Fruit fly (Drosophila melanogaster) whole organism, embryonic: Measurements from ENCODE around the gene mRpL49.
A peak's percentile ranks its signal among the peaks of the same experiment; 100 is the strongest.

Experiments
- Awh ChIP-seq: fragments of 200-800 bp; sonication (Bioruptor generic); IDR thresholded peaks from 2 replicates; pipeline ENCODE4, ENCODE4 v1.3.6; 2022; ENCODE audit warnings: missing biosample characterization, missing genetic modification characterization
- BtbVII ChIP-seq: fragments of 200-800 bp; sonication (Bioruptor generic); optimal IDR thresholded peaks from 3 replicates; lab custom pipeline; 2017; ENCODE audit warnings: missing biosample characterization, mild to moderate bottlenecking, missing genetic modification characterization
- CG11456 ChIP-seq: fragments of 200-800 bp; sonication (Bioruptor generic); IDR thresholded peaks from 3 replicates; pipeline ENCODE4 v1.3.6; 2022; ENCODE audit warnings: missing biosample characterization, missing genetic modification characterization
- CG13894 ChIP-seq: fragments of 200-800 bp; sonication (Bioruptor generic); optimal IDR thresholded peaks from 3 replicates; lab custom pipeline; 2018; ENCODE audit warnings: missing biosample characterization, mild to moderate bottlenecking, missing genetic modification characterization, moderate library complexity
- CG14710 ChIP-seq: fragments of 200-800 bp; sonication (Bioruptor generic); optimal IDR thresholded peaks from 3 replicates; lab custom pipeline; 2019; ENCODE audit warnings: missing biosample characterization, mild to moderate bottlenecking, missing genetic modification characterization, moderate library complexity
- CG15601 ChIP-seq: fragments of 200-800 bp; sonication (Bioruptor generic); optimal IDR thresholded peaks from 3 replicates; lab custom pipeline; 2019; ENCODE audit warnings: missing biosample characterization, mild to moderate bottlenecking, missing genetic modification characterization, moderate library complexity
- CG1603 ChIP-seq: fragments of 200-800 bp; sonication (Bioruptor generic); optimal IDR thresholded peaks from 2 replicates; lab custom pipeline; 2019; ENCODE audit warnings: missing biosample characterization, mild to moderate bottlenecking, missing genetic modification characterization, moderate library complexity
- CG17829 ChIP-seq: fragments of 200-800 bp; optimal IDR thresholded peaks from 2 replicates; lab custom pipeline; 2019; ENCODE audit warnings: missing biosample characterization, mild to moderate bottlenecking, missing genetic modification characterization, moderate library complexity
- CG1792 ChIP-seq: fragments of 200-800 bp; sonication (Bioruptor generic); optimal IDR thresholded peaks from 2 replicates; lab custom pipeline; 2016; ENCODE audit warnings: missing biosample characterization, missing genetic modification characterization
- CG2712 ChIP-seq: fragments of 200-800 bp; optimal IDR thresholded peaks from 3 replicates; lab custom pipeline; 2019; ENCODE audit warnings: missing biosample characterization, mild to moderate bottlenecking, missing genetic modification characterization, moderate library complexity
- CG32772 ChIP-seq: fragments of 200-800 bp; sonication (Bioruptor generic); IDR thresholded peaks from 2 replicates; pipeline ENCODE4 v1.3.6; 2022; ENCODE audit warnings: missing biosample characterization, missing genetic modification characterization
- CG42726 ChIP-seq: fragments of 200-800 bp; sonication (Bioruptor generic); IDR thresholded peaks from 2 replicates; pipeline ENCODE4 v1.3.6; 2022; ENCODE audit warnings: missing biosample characterization, missing genetic modification characterization; ENCODE audit not compliant: partially characterized antibody
- CG4282 ChIP-seq: fragments of 200-800 bp; sonication (Bioruptor generic); optimal IDR thresholded peaks from 2 replicates; lab custom pipeline; 2016; ENCODE audit warnings: missing biosample characterization, missing genetic modification characterization
- CG4360 ChIP-seq: fragments of 200-800 bp; sonication (Bioruptor generic); IDR thresholded peaks from 2 replicates; pipeline ENCODE4 v1.3.6; 2022; ENCODE audit warnings: missing biosample characterization, missing genetic modification characterization
- CG6254 ChIP-seq: fragments of 200-800 bp; sonication (Bioruptor generic); optimal IDR thresholded peaks from 3 replicates; lab custom pipeline; 2017; ENCODE audit warnings: mild to moderate bottlenecking, missing biosample characterization, missing genetic modification reagents, missing genetic modification characterization
- CG6689 ChIP-seq: fragments of 200-800 bp; sonication (Bioruptor generic); IDR thresholded peaks from 2 replicates; pipeline ENCODE4 v1.3.6; 2022; ENCODE audit warnings: missing biosample characterization, missing genetic modification characterization
- CG8089 ChIP-seq: fragments of 200-800 bp; sonication (Bioruptor generic); optimal IDR thresholded peaks from 3 replicates; lab custom pipeline; 2016; ENCODE audit warnings: missing biosample characterization, missing genetic modification characterization
- CG8281 ChIP-seq: fragments of 200-800 bp; sonication (Bioruptor generic); optimal IDR thresholded peaks from 2 replicates; lab custom pipeline; 2018; ENCODE audit warnings: missing biosample characterization, mild to moderate bottlenecking, missing genetic modification characterization, moderate library complexity
- CG8388 ChIP-seq: fragments of 200-800 bp; sonication (Bioruptor generic); optimal IDR thresholded peaks from 2 replicates; lab custom pipeline; 2019; ENCODE audit warnings: missing biosample characterization, mild to moderate bottlenecking, missing genetic modification characterization, moderate library complexity
- D ChIP-seq, 2 experiments: fragments of 200-800 bp in 1 of 2; fragments of >200 bp in 1 of 2; sonication (Bioruptor generic) in 1 of 2; optimal IDR thresholded peaks; 2 replicates in 1 of 2; 3 replicates in 1 of 2; lab custom pipeline; 2017; ENCODE audit warnings: mild to moderate bottlenecking in 1 of 2, missing biosample characterization in 1 of 2, missing genetic modification characterization in 1 of 2, missing genetic modification reagents in 1 of 2
- Dfd ChIP-seq, 2 experiments: fragments of >200 bp; optimal IDR thresholded peaks; 2 replicates each; lab custom pipeline; 2017; ENCODE audit warnings: missing biosample characterization in 2 of 2, missing genetic modification characterization in 2 of 2
- Dll ChIP-seq: fragments of 200-800 bp; sonication (Bioruptor generic); IDR thresholded peaks from 4 replicates; pipeline ENCODE4 v1.3.6; 2022; ENCODE audit warnings: missing biosample characterization, missing genetic modification characterization; ENCODE audit not compliant: partially characterized antibody
- Doc2 ChIP-seq: fragments of 200-800 bp; sonication (Bioruptor generic); IDR thresholded peaks from 2 replicates; pipeline ENCODE4 v1.3.6; 2022; ENCODE audit warnings: missing biosample characterization, missing genetic modification characterization
- Drgx ChIP-seq: fragments of 200-800 bp; sonication (Bioruptor generic); IDR thresholded peaks from 2 replicates; pipeline ENCODE4 v1.3.6; 2022; ENCODE audit warnings: missing biosample characterization, missing genetic modification characterization
- E2f1 ChIP-seq: fragments of 200-800 bp; sonication (Bioruptor generic); IDR thresholded peaks from 2 replicates; pipeline ENCODE4 v1.3.6; 2022; ENCODE audit warnings: missing biosample characterization, missing genetic modification characterization
- Kr ChIP-seq: fragments of 200-800 bp; sonication (Bioruptor generic); optimal IDR thresholded peaks from 2 replicates; lab custom pipeline; 2017; ENCODE audit warnings: missing biosample characterization, mild to moderate bottlenecking, missing genetic modification characterization
- NC2α ChIP-seq: fragments of 200-800 bp; sonication (Bioruptor generic); optimal IDR thresholded peaks from 2 replicates; lab custom pipeline; 2016; ENCODE audit warnings: missing biosample characterization, missing genetic modification characterization
- Oaz ChIP-seq: fragments of 200-800 bp; sonication (Bioruptor generic); IDR thresholded peaks from 2 replicates; pipeline ENCODE4 v1.3.6; 2022; ENCODE audit warnings: missing biosample characterization, missing genetic modification characterization
- Opbp ChIP-seq: fragments of 200-800 bp; sonication (Bioruptor generic); IDR thresholded peaks from 3 replicates; pipeline ENCODE4 v1.3.6; 2022; ENCODE audit warnings: missing biosample characterization, missing genetic modification characterization; ENCODE audit not compliant: partially characterized antibody
- Side ChIP-seq: fragments of 200-800 bp; sonication (Bioruptor generic); optimal IDR thresholded peaks from 2 replicates; lab custom pipeline; 2016; ENCODE audit warnings: missing biosample characterization, missing genetic modification characterization
- Six4 ChIP-seq: fragments of 200-800 bp; sonication (Bioruptor generic); optimal IDR thresholded peaks from 2 replicates; lab custom pipeline; 2016; ENCODE audit warnings: missing biosample characterization, missing genetic modification characterization
- Sry-δ ChIP-seq: fragments of 200-800 bp; sonication (Bioruptor generic); optimal IDR thresholded peaks from 2 replicates; lab custom pipeline; 2016; ENCODE audit warnings: missing biosample characterization, missing genetic modification characterization
- Xrp1 ChIP-seq: fragments of 200-800 bp; sonication (Bioruptor generic); IDR thresholded peaks from 2 replicates; pipeline ENCODE4 v1.3.6; 2022; ENCODE audit warnings: missing biosample characterization, missing genetic modification characterization
- bcd ChIP-seq: fragments of 200-800 bp; sonication (Bioruptor generic); optimal IDR thresholded peaks from 2 replicates; lab custom pipeline; 2017; ENCODE audit warnings: missing biosample characterization, mild to moderate bottlenecking, missing genetic modification characterization
- chm ChIP-seq: fragments of 200-800 bp; sonication (Bioruptor generic); IDR thresholded peaks from 2 replicates; pipeline ENCODE4 v1.3.6; 2022; ENCODE audit warnings: missing biosample characterization, missing genetic modification characterization
- crp ChIP-seq, 2 experiments: fragments of 200-800 bp; sonication (Bioruptor generic); optimal IDR thresholded peaks; 2 replicates in 1 of 2; 3 replicates in 1 of 2; lab custom pipeline; 2017; ENCODE audit warnings: missing biosample characterization in 2 of 2, missing genetic modification characterization in 2 of 2, mild to moderate bottlenecking in 1 of 2, moderate library complexity in 1 of 2
- lbe ChIP-seq: fragments of 200-800 bp; sonication (Bioruptor generic); optimal IDR thresholded peaks from 2 replicates; lab custom pipeline; 2016; ENCODE audit warnings: missing biosample characterization, mild to moderate bottlenecking, missing genetic modification characterization
- lola ChIP-seq, 3 experiments: fragments of >200 bp in 2 of 3; fragments of 200-800 bp in 1 of 3; sonication (Bioruptor generic) in 1 of 3; optimal IDR thresholded peaks; 2 replicates each; lab custom pipeline; 2017 to 2019; ENCODE audit warnings: missing biosample characterization in 3 of 3, missing genetic modification characterization in 3 of 3, mild to moderate bottlenecking in 1 of 3, moderate library complexity in 1 of 3
- pzg ChIP-seq: fragments of 200-800 bp; sonication (Bioruptor generic); optimal IDR thresholded peaks from 3 replicates; lab custom pipeline; 2018; ENCODE audit warnings: missing biosample characterization, mild to moderate bottlenecking, missing genetic modification characterization, moderate library complexity
- repo ChIP-seq: fragments of 200-800 bp; sonication (Bioruptor generic); optimal IDR thresholded peaks from 2 replicates; lab custom pipeline; 2016; ENCODE audit warnings: missing biosample characterization, missing genetic modification characterization
- seq ChIP-seq: fragments of 200-800 bp; sonication (Bioruptor generic); IDR thresholded peaks from 2 replicates; pipeline ENCODE4 v1.3.6; 2022; ENCODE audit warnings: missing biosample characterization, missing genetic modification characterization
- sna ChIP-seq: fragments of 200-800 bp; sonication (Bioruptor generic); IDR thresholded peaks from 2 replicates; pipeline ENCODE4 v1.3.6; 2022; ENCODE audit warnings: missing biosample characterization, missing genetic modification characterization; ENCODE audit not compliant: partially characterized antibody
- stc ChIP-seq: fragments of 200-800 bp; sonication (Bioruptor generic); IDR thresholded peaks from 2 replicates; pipeline ENCODE4 v1.3.6; 2022; ENCODE audit warnings: missing biosample characterization, missing genetic modification characterization
- tap ChIP-seq: fragments of 200-800 bp; optimal IDR thresholded peaks from 3 replicates; lab custom pipeline; 2019; ENCODE audit warnings: missing biosample characterization, mild to moderate bottlenecking, missing genetic modification characterization, moderate library complexity
- vfl ChIP-seq: fragments of 200-800 bp; sonication (Bioruptor generic); optimal IDR thresholded peaks from 2 replicates; lab custom pipeline; 2016; ENCODE audit warnings: missing biosample characterization, missing genetic modification characterization
- wek ChIP-seq: fragments of 200-800 bp; sonication (Bioruptor generic); optimal IDR thresholded peaks from 3 replicates; lab custom pipeline; 2018; ENCODE audit warnings: missing biosample characterization, mild to moderate bottlenecking, missing genetic modification characterization, moderate library complexity
- yki ChIP-seq: fragments of >200 bp; optimal IDR thresholded peaks from 3 replicates; lab custom pipeline; 2018
- zen2 ChIP-seq: fragments of 200-800 bp; sonication (Bioruptor generic); IDR thresholded peaks from 3 replicates; pipeline ENCODE4 v1.3.6; 2022; ENCODE audit warnings: missing biosample characterization, missing genetic modification characterization; ENCODE audit not compliant: partially characterized antibody

Gene mRpL49

dm6 chrX:12925426-12926256 lies 18.7 kb downstream of the mRpL49 start (continued):
- TF ChIP-seq CG42726 (GFP tag; lab: Robert Waterston, UW) (no peak), Dll (no peak), CG8089 (GFP tag; lab: Kevin White, UChicago) (no peak), wek (GFP tag; lab: Kevin White, UChicago) (no peak), Xrp1 (GFP tag; lab: Robert Waterston, UW) (peak; percentile 78), CG8281 (tag; lab: Kevin White, UChicago) (peak; percentile 47), Dfd (GFP tag; optimal IDR thresholded peaks at IDR 0.05; lab: Kevin White, UChicago) (no peak), Kr (no peak), Oaz (GFP tag; lab: Robert Waterston, UW) (0 out of 2 replicates have a peak, but pooled peaks have one; percentile 30), CG6689 (GFP tag; lab: Robert Waterston, UW) (peak; percentile 78), crp (GFP tag; optimal IDR thresholded peaks at IDR 0.05; lab: Kevin White, UChicago) (no peak), Side (GFP tag; lab: Kevin White, UChicago) (no peak), CG14710 (tag; lab: Kevin White, UChicago) (peak; percentile 54), Awh (peak; percentile 79), CG11456 (no peak), Sry-δ (no peak), lbe (no peak), sna (GFP tag; lab: Robert Waterston, UW) (no peak), vfl (GFP tag; lab: Kevin White, UChicago) (no peak), repo (GFP tag; lab: Kevin White, UChicago) (no peak), CG4360 (no peak), CG15601 (tag; lab: Kevin White, UChicago) (peak; percentile 78), stc (peak; percentile 72; the same call in 1 of the 2 replicates), D (optimal IDR thresholded peaks at IDR 0.05; lab: Kevin White, UChicago) (no peak), D (GFP tag; optimal IDR thresholded peaks at IDR 0.05; lab: Kevin White, UChicago) (peak; percentile 71), E2f1 (peak; percentile 86), CG17829 (tag; lab: Kevin White, UChicago) (peak; percentile 68), Opbp (GFP tag; lab: Robert Waterston, UW) (no peak), zen2 (GFP tag; lab: Robert Waterston, UW) (no peak), tap (tag; lab: Kevin White, UChicago) (peak; percentile 46), yki (peak; percentile 73), CG1792 (GFP tag; lab: Kevin White, UChicago) (no peak), BtbVII (GFP tag; lab: Kevin White, UChicago) (peak; percentile 38), CG6254 (GFP tag; lab: Kevin White, UChicago) (no peak), CG1603 (tag; lab: Kevin White, UChicago) (no peak), Doc2 (GFP tag; lab: Robert Waterston, UW) (no peak), lola (GFP tag; optimal IDR thresholded peaks at IDR 0.05; lab: Kevin White, UChicago) (peak in 1 of 3 experiments; percentile 38), pzg (GFP tag; lab: Kevin White, UChicago) (no peak), CG32772 (GFP tag; lab: Robert Waterston, UW) (peak; percentile 70), chm (GFP tag; lab: Robert Waterston, UW) (peak; percentile 58; the same call in 1 of the 2 replicates), CG13894 (tag; lab: Kevin White, UChicago) (peak; percentile 2), bcd (peak; percentile 53), CG2712 (tag; lab: Kevin White, UChicago) (peak; percentile 74), CG8388 (GFP tag; lab: Kevin White, UChicago) (peak; percentile 50), NC2α (GFP tag; lab: Kevin White, UChicago) (no peak), Drgx (GFP tag; lab: Robert Waterston, UW) (peak; percentile 39; the same call in 1 of the 2 replicates), CG4282 (GFP tag; lab: Kevin White, UChicago) (no peak), seq (peak; percentile 42; the same call in 1 of the 2 replicates), Six4 (GFP tag; lab: Kevin White, UChicago) (peak; percentile 0)
